Worm (Caenorhabditis elegans): ENCODE results near the gene gadr-4.

- no peak for TF ChIP-seq med-1 (GFP tag; optimal IDR thresholded peaks at IDR 0.05; ENCODE audit: insufficient read depth)
- no peak for TF ChIP-seq ref-1 (GFP tag; conservative IDR thresholded peaks at IDR 0.05)
- no peak for TF ChIP-seq ztf-23 (GFP tag; IDR thresholded peaks at IDR 0.05)
- TF ChIP-seq flt-1 (GFP tag; IDR thresholded peaks at IDR 0.05): no peak
- TF ChIP-seq ztf-29 (GFP tag; IDR thresholded peaks at IDR 0.05): no peak
- TF ChIP-seq klf-2 (GFP tag; conservative IDR thresholded peaks at IDR 0.05): no peak
Measured at ce11 chrII:4091828-4092227, 29.5 kb upstream of the gadr-4 start, which contains the start of gene R11F4.1.

Measured in whole organism, midembryonic.